Fruit fly (Drosophila melanogaster): ENCODE data around the gene nmd.

The nmd gene

DNA sequence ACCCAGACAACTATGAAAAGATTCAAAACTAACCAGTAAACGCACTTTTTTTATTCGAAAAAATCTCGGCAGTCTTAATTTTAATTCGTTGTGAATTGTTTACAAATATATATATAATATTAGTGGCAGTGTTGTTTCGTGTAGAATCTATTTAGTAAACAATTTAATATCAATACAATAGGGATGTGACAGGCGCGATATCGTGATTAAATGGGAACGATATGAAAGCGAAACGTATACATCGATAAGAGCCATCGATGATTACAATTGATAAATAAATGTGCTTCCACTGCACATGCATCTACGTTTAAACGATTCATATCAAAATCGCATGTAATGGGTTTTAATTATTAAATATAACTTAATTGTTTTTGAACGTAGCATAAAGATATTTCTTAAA lies 26.4 kb downstream of the nmd start:
- TF ChIP-seq CG8478 (optimal IDR thresholded peaks at IDR 0.05) (no peak), pan (optimal IDR thresholded peaks at IDR 0.05) (no peak), Dll (optimal IDR thresholded peaks at IDR 0.05) (no peak), usp (GFP tag; optimal IDR thresholded peaks at IDR 0.05) (no peak), psq (optimal IDR thresholded peaks at IDR 0.05) (no peak), EcR (GFP tag; optimal IDR thresholded peaks at IDR 0.05) (no peak)

DNA sequence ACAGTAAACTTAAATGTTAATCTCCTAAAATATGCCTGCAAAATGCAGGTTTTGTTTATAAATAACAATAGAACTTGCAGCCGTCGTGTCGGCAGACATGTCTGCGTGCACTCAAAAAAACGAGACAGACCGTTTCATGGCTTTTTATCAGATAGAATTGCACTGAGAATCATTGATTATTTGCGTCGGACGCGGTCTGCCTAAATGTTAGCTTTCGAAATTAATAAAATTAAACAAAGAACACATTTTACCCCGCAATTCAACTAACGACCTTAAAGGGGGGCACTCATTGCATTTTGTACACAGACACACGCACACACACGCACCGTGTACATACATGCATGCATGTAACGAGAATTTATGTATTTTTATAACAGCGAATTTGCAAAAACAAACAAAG lies 26.9 kb downstream of the nmd start:
- TF ChIP-seq EcR (GFP tag; optimal IDR thresholded peaks at IDR 0.05): no peak
- TF ChIP-seq pan (optimal IDR thresholded peaks at IDR 0.05): no peak
- TF ChIP-seq CG8478 (optimal IDR thresholded peaks at IDR 0.05): no peak
- no peak for TF ChIP-seq psq (optimal IDR thresholded peaks at IDR 0.05)
- TF ChIP-seq usp (GFP tag; optimal IDR thresholded peaks at IDR 0.05): no peak
- no peak for TF ChIP-seq Dll (optimal IDR thresholded peaks at IDR 0.05)

DNA sequence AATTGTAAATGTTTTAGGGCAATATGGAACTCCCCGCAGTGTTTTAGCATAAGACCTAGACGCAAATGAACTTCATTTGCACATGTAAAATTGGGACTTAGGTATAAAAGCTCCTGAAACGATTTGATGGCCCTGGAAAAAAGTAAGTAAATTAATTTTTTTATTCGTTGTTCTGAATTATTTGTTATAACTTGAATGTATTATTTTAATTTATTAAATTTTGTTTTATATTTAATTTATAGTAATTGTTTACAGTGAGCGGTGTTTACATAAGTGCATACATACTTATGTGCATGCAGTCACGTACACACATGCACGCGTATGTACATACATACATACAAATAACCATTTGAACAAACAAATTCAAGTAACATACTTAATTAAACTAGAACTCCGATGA lies 27.3 kb downstream of the nmd start:
- TF ChIP-seq usp (GFP tag; optimal IDR thresholded peaks at IDR 0.05): no peak
- no peak for TF ChIP-seq psq (optimal IDR thresholded peaks at IDR 0.05)
- TF ChIP-seq CG8478 (optimal IDR thresholded peaks at IDR 0.05): no peak
- TF ChIP-seq pan (optimal IDR thresholded peaks at IDR 0.05): no peak
- no peak for TF ChIP-seq EcR (GFP tag; optimal IDR thresholded peaks at IDR 0.05)
- no peak for TF ChIP-seq Dll (optimal IDR thresholded peaks at IDR 0.05)

DNA sequence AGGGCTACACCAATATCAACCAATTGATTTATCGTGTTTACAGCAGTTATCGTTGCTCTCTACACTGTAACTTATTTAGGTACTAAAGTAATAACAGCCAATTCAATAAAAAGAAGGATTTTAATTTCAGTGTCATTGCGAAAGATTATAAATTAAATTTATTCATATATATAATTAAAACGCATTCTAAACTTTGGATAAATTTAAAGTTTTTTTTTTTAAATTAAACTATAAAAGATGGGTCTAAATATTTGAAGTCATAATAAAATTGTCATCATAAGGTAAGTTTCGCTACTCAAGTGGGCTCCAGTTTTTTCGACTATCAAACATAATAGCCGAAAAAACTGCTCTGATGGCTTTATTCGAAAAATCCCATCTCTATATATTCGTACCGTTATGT lies 31.5 kb downstream of the nmd start, which contains the start of gene trk:
trk (minus strand) TSS at position 101 of the 400 bp plus-strand sequence.
- TF ChIP-seq psq (optimal IDR thresholded peaks at IDR 0.05) (no peak), Dll (optimal IDR thresholded peaks at IDR 0.05) (no peak), usp (GFP tag; optimal IDR thresholded peaks at IDR 0.05) (no peak), CG8478 (optimal IDR thresholded peaks at IDR 0.05) (no peak), pan (optimal IDR thresholded peaks at IDR 0.05) (no peak), EcR (GFP tag; optimal IDR thresholded peaks at IDR 0.05) (no peak)

DNA sequence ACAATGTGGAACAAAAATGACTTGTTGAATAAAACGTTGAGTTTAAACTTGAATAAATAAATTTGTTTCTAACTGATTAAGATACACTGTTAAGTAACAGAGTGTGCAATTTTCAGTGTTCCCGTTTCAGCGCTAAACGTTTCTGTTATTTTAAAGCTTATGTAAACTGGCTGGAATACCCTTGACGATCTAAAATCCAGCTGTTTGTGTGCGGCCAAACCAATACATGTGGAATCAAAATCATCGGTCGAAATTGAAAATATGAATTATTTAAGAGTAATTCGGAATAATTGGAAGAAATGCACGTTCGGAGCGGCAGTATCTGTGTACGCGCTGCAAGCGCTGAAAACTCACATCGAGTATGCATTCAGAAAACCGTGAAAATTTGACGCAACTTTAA lies 33.9 kb downstream of the nmd start, which contains the start of gene Mulk:
Mulk (plus strand) TSS at position 198 of the 400 bp plus-strand sequence.
- TF ChIP-seq pan (optimal IDR thresholded peaks at IDR 0.05) (no peak), psq (optimal IDR thresholded peaks at IDR 0.05) (no peak), EcR (GFP tag; optimal IDR thresholded peaks at IDR 0.05) (no peak), CG8478 (optimal IDR thresholded peaks at IDR 0.05) (no peak), usp (GFP tag; optimal IDR thresholded peaks at IDR 0.05) (no peak), Dll (optimal IDR thresholded peaks at IDR 0.05) (no peak)

DNA sequence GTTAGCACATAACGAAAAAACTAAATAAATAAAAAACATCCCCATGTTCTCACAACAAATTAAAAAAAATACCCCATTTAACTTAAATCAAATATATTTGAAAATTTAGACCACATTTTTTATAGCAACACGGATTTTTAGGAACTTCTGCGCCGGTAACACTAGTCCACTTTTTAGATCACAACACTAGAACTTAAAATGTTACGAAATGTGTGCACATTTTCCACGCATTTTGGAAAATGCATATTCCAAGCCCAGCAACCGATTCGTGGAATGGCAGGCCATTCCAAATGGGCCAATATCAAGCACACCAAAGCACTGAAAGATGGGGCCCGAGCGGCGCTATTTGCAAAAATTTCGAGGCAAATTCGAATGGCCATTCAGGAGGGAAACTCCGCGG lies 35.1 kb downstream of the nmd start, which contains the start of gene CG4957:
CG4957 (plus strand) TSS at position 185 of the 400 bp plus-strand sequence.
- no peak for TF ChIP-seq psq (optimal IDR thresholded peaks at IDR 0.05)
- TF ChIP-seq Dll (optimal IDR thresholded peaks at IDR 0.05): no peak
- no peak for TF ChIP-seq CG8478 (optimal IDR thresholded peaks at IDR 0.05)
- TF ChIP-seq usp (GFP tag; optimal IDR thresholded peaks at IDR 0.05): no peak
- TF ChIP-seq EcR (GFP tag; optimal IDR thresholded peaks at IDR 0.05): no peak
- TF ChIP-seq pan (optimal IDR thresholded peaks at IDR 0.05): no peak

DNA sequence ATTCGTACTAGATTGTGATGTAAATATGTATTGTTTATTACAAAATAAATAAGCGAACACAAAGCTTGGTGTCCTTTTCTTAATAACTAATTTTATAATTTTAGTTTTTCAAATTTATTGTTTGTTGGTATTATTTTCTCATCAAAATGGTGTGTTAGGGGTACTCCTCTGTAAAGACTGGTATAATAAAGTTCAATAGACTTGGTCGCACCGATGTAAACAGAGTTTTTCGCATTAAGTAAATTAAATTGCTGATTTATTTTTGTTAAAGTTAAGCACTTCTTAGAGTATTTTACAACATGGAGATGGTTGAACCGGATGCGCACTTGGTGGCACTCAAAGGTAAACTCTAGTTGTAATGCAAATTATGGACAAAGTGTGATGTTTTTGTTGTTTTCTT lies 37.2 kb downstream of the nmd start, which contains the start of gene CG4953:
CG4953 (plus strand) TSS at position 193 of the 400 bp plus-strand sequence.
- TF ChIP-seq EcR (GFP tag; optimal IDR thresholded peaks at IDR 0.05) (no peak), Dll (optimal IDR thresholded peaks at IDR 0.05) (no peak), CG8478 (optimal IDR thresholded peaks at IDR 0.05) (no peak), usp (GFP tag; optimal IDR thresholded peaks at IDR 0.05) (no peak), psq (optimal IDR thresholded peaks at IDR 0.05) (no peak), pan (optimal IDR thresholded peaks at IDR 0.05) (no peak)

DNA sequence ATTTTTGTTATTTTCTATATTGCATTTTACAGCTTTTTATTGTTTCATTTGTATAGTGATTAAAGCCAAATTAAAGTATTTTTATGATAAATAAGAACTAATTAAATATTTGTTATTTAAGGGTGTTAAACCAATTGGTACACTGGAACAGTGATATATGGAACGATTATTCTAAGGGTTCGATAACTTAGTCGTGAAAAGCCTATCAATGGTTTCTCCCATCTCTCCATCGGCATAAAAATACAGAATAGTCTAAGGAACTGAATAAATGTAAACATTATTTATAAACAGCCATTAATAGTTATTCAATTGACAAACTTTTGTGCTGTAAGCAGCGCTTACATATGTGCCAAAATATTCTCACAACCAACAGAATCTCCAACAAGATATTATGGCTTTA lies 38.6 kb downstream of the nmd start, which contains the start of gene Mob3:
Mob3 (plus strand) TSS at position 208 of the 400 bp plus-strand sequence.
- no peak for TF ChIP-seq Dll (optimal IDR thresholded peaks at IDR 0.05)
- no peak for TF ChIP-seq EcR (GFP tag; optimal IDR thresholded peaks at IDR 0.05)
- TF ChIP-seq pan (optimal IDR thresholded peaks at IDR 0.05): no peak
- no peak for TF ChIP-seq CG8478 (optimal IDR thresholded peaks at IDR 0.05)
- TF ChIP-seq psq (optimal IDR thresholded peaks at IDR 0.05): no peak
- no peak for TF ChIP-seq usp (GFP tag; optimal IDR thresholded peaks at IDR 0.05)

DNA sequence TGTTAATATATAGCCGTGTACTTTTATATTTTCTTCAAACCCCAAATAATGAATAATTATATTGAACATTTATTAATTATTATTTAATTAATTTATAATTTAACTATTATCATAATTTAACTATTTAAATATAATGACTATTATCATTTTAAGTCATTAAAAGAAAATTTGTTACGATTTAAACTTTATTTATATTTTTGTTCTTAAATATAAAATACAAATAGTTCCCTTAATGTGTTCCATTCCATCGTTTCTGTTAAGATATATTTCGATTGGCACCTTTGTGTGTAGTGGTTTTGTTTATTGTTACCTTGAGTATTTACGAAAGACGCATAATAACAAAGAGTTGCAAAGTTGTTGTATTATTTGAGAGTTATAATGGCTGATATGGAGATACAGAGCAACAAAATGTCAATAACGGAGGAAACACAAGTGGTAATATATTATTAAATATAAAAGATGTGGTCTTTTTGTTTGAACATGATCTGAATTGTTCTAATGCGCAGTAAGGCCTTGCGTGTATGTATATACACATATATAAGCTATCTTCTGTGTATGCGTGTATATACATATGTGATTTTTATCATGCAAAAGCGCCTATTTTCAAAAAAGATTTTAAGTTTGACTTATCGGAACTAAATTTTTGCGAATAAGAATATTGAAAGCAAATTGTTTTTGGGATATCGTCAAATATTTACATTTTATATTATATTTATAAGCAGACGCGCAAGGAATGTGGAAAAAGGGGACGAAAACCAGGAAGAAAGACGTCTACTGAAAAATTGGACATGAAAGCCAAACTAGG lies 39.7 kb downstream of the nmd start, which contains the start of gene REPTOR-BP:
REPTOR-BP (plus strand) TSS at position 296 of the 805 bp plus-strand sequence.
- TF ChIP-seq CG8478 (optimal IDR thresholded peaks at IDR 0.05) (no peak), EcR (GFP tag; optimal IDR thresholded peaks at IDR 0.05) (no peak), Dll (optimal IDR thresholded peaks at IDR 0.05) (no peak)

DNA sequence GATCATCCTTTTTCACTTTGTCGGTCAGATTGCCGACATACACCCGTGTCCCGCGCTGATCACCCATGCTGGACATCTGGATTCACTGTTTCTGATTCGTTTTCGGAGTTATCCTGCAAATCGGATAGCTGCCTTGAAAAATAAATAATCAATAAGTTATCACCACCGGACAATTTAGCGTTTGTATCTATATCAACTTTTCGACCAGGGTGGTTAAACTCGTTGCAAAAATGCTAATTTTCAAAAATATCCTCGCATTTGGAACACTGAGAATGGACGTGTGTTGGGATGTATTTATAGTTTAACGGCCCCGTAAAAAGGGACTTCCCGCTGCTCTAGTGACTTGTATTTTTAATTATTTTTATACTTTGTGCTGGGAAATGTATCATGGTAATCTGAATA lies 40.4 kb downstream of the nmd start, which contains the start of gene Rsf1:
Rsf1 (minus strand) TSS at position 212 of the 402 bp plus-strand sequence.
- TF ChIP-seq psq (optimal IDR thresholded peaks at IDR 0.05) (no peak), usp (GFP tag; optimal IDR thresholded peaks at IDR 0.05) (no peak), pan (optimal IDR thresholded peaks at IDR 0.05) (no peak), CG8478 (optimal IDR thresholded peaks at IDR 0.05) (no peak), Dll (optimal IDR thresholded peaks at IDR 0.05) (no peak), EcR (GFP tag; optimal IDR thresholded peaks at IDR 0.05) (no peak)

DNA sequence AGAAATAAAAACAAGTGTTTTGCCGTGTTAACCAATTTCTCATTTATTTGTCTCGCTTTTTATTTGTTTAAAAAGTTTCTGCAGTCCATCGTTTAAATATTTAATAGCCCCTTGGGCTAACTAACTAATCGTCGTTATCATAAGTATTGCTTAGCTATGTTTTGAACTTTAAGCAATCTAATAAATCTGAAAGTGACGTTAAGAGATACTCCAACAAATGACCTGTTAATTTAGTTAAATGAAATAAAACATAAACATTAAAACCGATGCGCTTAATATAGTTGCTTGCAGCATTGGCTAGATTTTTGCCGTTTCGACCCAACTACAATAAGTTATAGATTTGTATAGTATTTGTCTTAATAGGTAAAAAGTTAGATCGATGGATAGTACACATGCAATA lies 42.0 kb downstream of the nmd start:
- no peak for TF ChIP-seq pan (optimal IDR thresholded peaks at IDR 0.05)

DNA sequence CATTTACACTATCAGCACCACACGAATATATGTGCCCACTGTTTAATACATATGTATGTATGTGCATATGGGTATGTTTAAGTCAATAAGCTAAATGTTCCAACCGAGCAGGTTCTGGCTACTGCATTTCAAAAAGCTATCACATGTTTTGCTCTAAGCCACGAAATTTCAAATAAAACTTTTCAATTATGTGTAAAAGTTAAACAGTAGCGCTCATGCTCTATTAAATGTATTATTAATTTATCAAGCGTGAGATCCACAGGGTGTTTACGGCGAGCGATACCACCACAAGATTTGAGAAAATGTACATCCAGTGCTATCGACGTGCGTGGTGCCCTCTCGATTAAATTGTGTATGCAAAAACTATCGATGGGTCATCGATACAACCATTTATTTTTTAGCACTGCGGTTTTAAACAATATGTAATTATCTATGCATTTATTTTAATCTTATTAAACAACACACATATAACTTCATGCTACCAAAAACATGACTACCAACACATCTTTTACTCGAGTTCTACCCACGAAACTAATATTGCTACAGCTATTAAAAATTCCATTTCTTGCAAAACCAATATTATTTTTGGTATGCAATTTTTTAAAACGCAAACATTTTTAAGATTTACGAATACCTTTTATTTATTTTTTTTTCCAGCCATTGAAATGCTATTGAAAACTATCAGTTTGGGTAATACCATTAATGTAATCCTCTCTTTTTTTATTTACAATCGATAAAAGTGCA lies 42.8 kb downstream of the nmd start, which contains the start of gene Pten:
Pten (minus strand) TSS at position 300 of the 744 bp plus-strand sequence.
- TF ChIP-seq EcR (GFP tag; optimal IDR thresholded peaks at IDR 0.05): no peak
- TF ChIP-seq Dll (optimal IDR thresholded peaks at IDR 0.05): no peak
- TF ChIP-seq pan (optimal IDR thresholded peaks at IDR 0.05): no peak
- TF ChIP-seq CG8478 (optimal IDR thresholded peaks at IDR 0.05): no peak
- no peak for TF ChIP-seq psq (optimal IDR thresholded peaks at IDR 0.05)
- no peak for TF ChIP-seq usp (GFP tag; optimal IDR thresholded peaks at IDR 0.05)
